Worm (Caenorhabditis elegans): ENCODE results near the gene dmsr-1.

- TF ChIP-seq blmp-1 (tag; optimal IDR thresholded peaks at IDR 0.05) (no peak), tbx-2 (tag; optimal IDR thresholded peaks at IDR 0.05) (no peak), sox-4 (tag; optimal IDR thresholded peaks at IDR 0.05) (no peak), nhr-85 (tag) (no peak)
Observed at ce11 chrV:11415059-11415458, 23.5 kb upstream of the dmsr-1 start, which contains the start of gene deg-3.

Data from whole organism, L1 larva.